Fruit fly (Drosophila melanogaster) whole organism, embryonic: Measurements from ENCODE around the gene TwdlV.

Experiments
- Asciz ChIP-seq: fragments of 200-800 bp; sonication (Bioruptor generic); optimal IDR thresholded peaks from 2 replicates; lab custom pipeline; 2017; ENCODE audit warnings: missing biosample characterization, mild to moderate bottlenecking, missing genetic modification characterization, missing genetic modification reagents
- B-H2 ChIP-seq: fragments of 200-800 bp; sonication (Bioruptor generic); optimal IDR thresholded peaks from 2 replicates; lab custom pipeline; 2018; ENCODE audit warnings: missing biosample characterization, mild to moderate bottlenecking, missing genetic modification characterization
- Bgb ChIP-seq: fragments of 200-800 bp; sonication (Bioruptor generic); IDR thresholded peaks from 2 replicates; pipeline ENCODE4 v1.3.6; 2022; ENCODE audit warnings: missing biosample characterization, missing genetic modification characterization; ENCODE audit not compliant: partially characterized antibody
- CG12659 ChIP-seq: fragments of 200-800 bp; sonication (Bioruptor generic); optimal IDR thresholded peaks from 3 replicates; lab custom pipeline; 2017; ENCODE audit warnings: mild to moderate bottlenecking, missing biosample characterization, missing genetic modification reagents, missing genetic modification characterization
- CG15601 ChIP-seq: fragments of 200-800 bp; sonication (Bioruptor generic); optimal IDR thresholded peaks from 3 replicates; lab custom pipeline; 2019; ENCODE audit warnings: missing biosample characterization, mild to moderate bottlenecking, missing genetic modification characterization, moderate library complexity
- CG18619 ChIP-seq: fragments of 200-800 bp; sonication (Bioruptor generic); optimal IDR thresholded peaks from 3 replicates; lab custom pipeline; 2017; ENCODE audit warnings: missing biosample characterization, mild to moderate bottlenecking, missing genetic modification characterization
- CG2712 ChIP-seq: fragments of 200-800 bp; optimal IDR thresholded peaks from 3 replicates; lab custom pipeline; 2019; ENCODE audit warnings: missing biosample characterization, mild to moderate bottlenecking, missing genetic modification characterization, moderate library complexity
- CG30431 ChIP-seq: fragments of 200-800 bp; sonication (Bioruptor generic); optimal IDR thresholded peaks from 2 replicates; lab custom pipeline; 2017; ENCODE audit warnings: missing biosample characterization, missing genetic modification characterization
- CG3407 ChIP-seq: fragments of 200-800 bp; sonication (Bioruptor generic); optimal IDR thresholded peaks from 2 replicates; lab custom pipeline; 2018; ENCODE audit warnings: missing biosample characterization, mild to moderate bottlenecking, missing genetic modification characterization
- CG3847 ChIP-seq: fragments of 200-800 bp; sonication (Bioruptor generic); IDR thresholded peaks from 2 replicates; pipeline ENCODE4 v1.3.6; 2022; ENCODE audit warnings: missing biosample characterization, missing genetic modification characterization
- CG4820 ChIP-seq: fragments of 200-800 bp; sonication (Bioruptor generic); optimal IDR thresholded peaks from 3 replicates; lab custom pipeline; 2016; ENCODE audit warnings: missing biosample characterization, missing genetic modification characterization
- CG6272 ChIP-seq: fragments of 200-800 bp; sonication (Bioruptor generic); IDR thresholded peaks from 2 replicates; pipeline ENCODE4 v1.3.6; 2022; ENCODE audit warnings: missing biosample characterization, missing genetic modification characterization
- CG6683 ChIP-seq: fragments of 200-800 bp; sonication (Bioruptor generic); optimal IDR thresholded peaks from 2 replicates; lab custom pipeline; 2017; ENCODE audit warnings: missing biosample characterization, mild to moderate bottlenecking, missing genetic modification characterization, missing genetic modification reagents
- CG6854 ChIP-seq: fragments of 200-800 bp; sonication (Bioruptor generic); optimal IDR thresholded peaks from 3 replicates; lab custom pipeline; 2017; ENCODE audit warnings: missing biosample characterization, mild to moderate bottlenecking, missing genetic modification characterization
- CG8089 ChIP-seq: fragments of 200-800 bp; sonication (Bioruptor generic); optimal IDR thresholded peaks from 3 replicates; lab custom pipeline; 2016; ENCODE audit warnings: missing biosample characterization, missing genetic modification characterization
- Dip3 ChIP-seq: fragments of 200-800 bp; sonication (Bioruptor generic); optimal IDR thresholded peaks from 3 replicates; lab custom pipeline; 2016; ENCODE audit warnings: missing biosample characterization, missing genetic modification characterization
- Gsc ChIP-seq: fragments of 200-800 bp; sonication (Bioruptor generic); IDR thresholded peaks from 2 replicates; pipeline ENCODE4 v1.3.6; 2022; ENCODE audit warnings: missing biosample characterization, missing genetic modification characterization
- Gug ChIP-seq: fragments of 200-800 bp; sonication (Bioruptor generic); IDR thresholded peaks from 4 replicates; pipeline ENCODE4 v1.3.6; 2022; ENCODE audit warnings: missing biosample characterization, missing genetic modification characterization
- H2.0 ChIP-seq: fragments of 200-800 bp; sonication (Bioruptor generic); IDR thresholded peaks from 2 replicates; pipeline ENCODE4 v1.3.6; 2022; ENCODE audit warnings: missing biosample characterization, missing genetic modification characterization
- HmgZ ChIP-seq: fragments of 200-800 bp; sonication (Bioruptor generic); optimal IDR thresholded peaks from 2 replicates; lab custom pipeline; 2018; ENCODE audit warnings: missing biosample characterization, mild to moderate bottlenecking, missing genetic modification characterization
- Hr51 ChIP-seq, 2 experiments: fragments of 200-800 bp; sonication (Bioruptor generic); optimal IDR thresholded peaks; 2 replicates in 1 of 2; 3 replicates in 1 of 2; lab custom pipeline; 2016 to 2018; ENCODE audit warnings: missing biosample characterization in 2 of 2, missing genetic modification characterization in 2 of 2, mild to moderate bottlenecking in 1 of 2, moderate library complexity in 1 of 2
- MBD-R2 ChIP-seq: fragments of 200-800 bp; sonication (Bioruptor generic); IDR thresholded peaks from 2 replicates; pipeline ENCODE4 v1.3.6; 2022; ENCODE audit warnings: missing biosample characterization, missing genetic modification characterization
- Neu2 ChIP-seq: fragments of 200-800 bp; sonication (Bioruptor generic); optimal IDR thresholded peaks from 3 replicates; lab custom pipeline; 2016; ENCODE audit warnings: missing biosample characterization, missing genetic modification characterization, borderline replicate concordance
- Poxn ChIP-seq: fragments of 200-800 bp; sonication (Bioruptor generic); IDR thresholded peaks from 2 replicates; pipeline ENCODE4 v1.3.6; 2022; ENCODE audit warnings: missing biosample characterization, missing genetic modification characterization
- Ravus ChIP-seq: fragments of 200-800 bp; sonication (Bioruptor generic); IDR thresholded peaks from 2 replicates; pipeline ENCODE4 v1.3.6; 2022; ENCODE audit warnings: missing biosample characterization, missing genetic modification characterization
- Sin3A ChIP-seq: fragments of >200 bp; optimal IDR thresholded peaks from 2 replicates; lab custom pipeline; 2018
- Tbp ChIP-seq: fragments of >200 bp; optimal IDR thresholded peaks from 2 replicates; lab custom pipeline; 2018; ENCODE audit warnings: missing biosample characterization, missing genetic modification characterization
- ab ChIP-seq: fragments of 200-800 bp; sonication (Bioruptor generic); optimal IDR thresholded peaks from 2 replicates; lab custom pipeline; 2016; ENCODE audit warnings: missing biosample characterization, missing genetic modification characterization
- abd-A ChIP-seq: fragments of 200-800 bp; sonication (Bioruptor generic); optimal IDR thresholded peaks from 3 replicates; lab custom pipeline; 2019; ENCODE audit warnings: missing biosample characterization, mild to moderate bottlenecking, missing genetic modification characterization, moderate library complexity
- amos ChIP-seq: fragments of 200-800 bp; sonication (Bioruptor generic); IDR thresholded peaks from 2 replicates; pipeline ENCODE4 v1.3.6; 2022; ENCODE audit warnings: missing biosample characterization, missing genetic modification characterization; ENCODE audit not compliant: partially characterized antibody
- aop ChIP-seq: fragments of 200-800 bp; sonication (Bioruptor generic); IDR thresholded peaks from 2 replicates; pipeline ENCODE4 v1.3.6; 2022; ENCODE audit warnings: missing biosample characterization, missing genetic modification characterization
- bbx ChIP-seq: fragments of 200-800 bp; sonication (Bioruptor generic); IDR thresholded peaks from 2 replicates; pipeline ENCODE4 v1.3.6; 2022; ENCODE audit warnings: missing biosample characterization, missing genetic modification characterization; ENCODE audit not compliant: partially characterized antibody
- cg ChIP-seq: fragments of 200-800 bp; sonication (Bioruptor generic); optimal IDR thresholded peaks from 3 replicates; lab custom pipeline; 2019; ENCODE audit warnings: missing biosample characterization, mild to moderate bottlenecking, missing genetic modification characterization, moderate library complexity
- da ChIP-seq: fragments of 200-800 bp; sonication (Bioruptor generic); optimal IDR thresholded peaks from 2 replicates; lab custom pipeline; 2016; ENCODE audit warnings: missing biosample characterization, missing genetic modification characterization
- dm ChIP-seq: fragments of 200-800 bp; sonication (Bioruptor generic); optimal IDR thresholded peaks from 3 replicates; lab custom pipeline; 2016; ENCODE audit warnings: missing biosample characterization, missing genetic modification characterization
- gcm ChIP-seq: fragments of 200-800 bp; sonication (Bioruptor generic); optimal IDR thresholded peaks from 2 replicates; lab custom pipeline; 2019; ENCODE audit warnings: missing biosample characterization, mild to moderate bottlenecking, missing genetic modification characterization, moderate library complexity
- lilli ChIP-seq: fragments of 200-800 bp; sonication (Bioruptor generic); optimal IDR thresholded peaks from 3 replicates; lab custom pipeline; 2016; ENCODE audit warnings: missing biosample characterization, missing genetic modification characterization
- p53 ChIP-seq: fragments of 200-800 bp; sonication (Bioruptor generic); optimal IDR thresholded peaks from 2 replicates; lab custom pipeline; 2016; ENCODE audit warnings: missing biosample characterization, missing genetic modification characterization
- pho ChIP-seq: fragments of 200-800 bp; sonication (Bioruptor generic); optimal IDR thresholded peaks from 2 replicates; lab custom pipeline; 2016; ENCODE audit warnings: missing biosample characterization, missing genetic modification characterization
- psq ChIP-seq: fragments of 200-800 bp; sonication (Bioruptor generic); optimal IDR thresholded peaks from 2 replicates; lab custom pipeline; 2017; ENCODE audit warnings: missing biosample characterization, missing genetic modification characterization
- pum ChIP-seq: fragments of 200-800 bp; sonication (Bioruptor generic); optimal IDR thresholded peaks from 2 replicates; lab custom pipeline; 2016; ENCODE audit warnings: missing biosample characterization, missing genetic modification characterization
- ranshi ChIP-seq: fragments of 200-800 bp; sonication (Bioruptor generic); IDR thresholded peaks from 2 replicates; pipeline ENCODE4 v1.3.6; 2022; ENCODE audit warnings: missing biosample characterization, missing genetic modification characterization
- sim ChIP-seq: fragments of 200-800 bp; sonication (Bioruptor generic); IDR thresholded peaks from 2 replicates; pipeline ENCODE4 v1.3.6; 2022; ENCODE audit warnings: missing biosample characterization, missing genetic modification characterization
- sima ChIP-seq: fragments of 200-800 bp; sonication (Bioruptor generic); optimal IDR thresholded peaks from 2 replicates; lab custom pipeline; 2016; ENCODE audit warnings: missing biosample characterization, missing genetic modification characterization
- sisA ChIP-seq: fragments of 200-800 bp; sonication (Bioruptor generic); IDR thresholded peaks from 2 replicates; pipeline ENCODE4 v1.3.6; 2022; ENCODE audit warnings: missing biosample characterization, missing genetic modification characterization
- ssp ChIP-seq: fragments of 200-800 bp; sonication (Bioruptor generic); IDR thresholded peaks from 2 replicates; pipeline ENCODE4 v1.3.6; 2022; ENCODE audit warnings: missing biosample characterization, missing genetic modification characterization
- stwl ChIP-seq: fragments of 200-800 bp; sonication (Bioruptor generic); optimal IDR thresholded peaks from 3 replicates; lab custom pipeline; 2018; ENCODE audit warnings: missing biosample characterization, mild to moderate bottlenecking, missing genetic modification characterization, moderate library complexity
- tin ChIP-seq: fragments of 200-800 bp; sonication (Bioruptor generic); optimal IDR thresholded peaks from 3 replicates; lab custom pipeline; 2016; ENCODE audit warnings: missing biosample characterization, missing genetic modification characterization
- tll ChIP-seq, 2 experiments: fragments of 200-800 bp in 1 of 2; fragments of >200 bp in 1 of 2; sonication (Bioruptor generic) in 1 of 2; optimal IDR thresholded peaks; 2 replicates each; lab custom pipeline; 2017 to 2019; ENCODE audit warnings: missing biosample characterization in 2 of 2, missing genetic modification characterization in 2 of 2, mild to moderate bottlenecking in 1 of 2, moderate library complexity in 1 of 2
- trem ChIP-seq: fragments of 200-800 bp; optimal IDR thresholded peaks from 3 replicates; lab custom pipeline; 2019; ENCODE audit warnings: missing biosample characterization, mild to moderate bottlenecking, missing genetic modification characterization, moderate library complexity
- usp ChIP-seq: fragments of >200 bp; optimal IDR thresholded peaks from 2 replicates; lab custom pipeline; 2017; ENCODE audit warnings: missing biosample characterization, missing genetic modification characterization
- zen ChIP-seq: fragments of 200-800 bp; sonication (Bioruptor generic); optimal IDR thresholded peaks from 3 replicates; lab custom pipeline; 2018; ENCODE audit warnings: missing biosample characterization, mild to moderate bottlenecking, missing genetic modification characterization, moderate library complexity

TwdlV gene

dm6 chr3R:4214038-4214437 lies 40.5 kb upstream of the TwdlV start (continued):
- TF ChIP-seq zen (tag; lab: Kevin White, UChicago) (peak; percentile 35), CG8089 (peak; percentile 77), Gsc (GFP tag; lab: Robert Waterston, UW) (peak; percentile 79), ab (GFP tag; lab: Kevin White, UChicago) (peak; percentile 23), cg (GFP tag; lab: Kevin White, UChicago) (no peak), Gug (GFP tag; lab: Robert Waterston, UW) (peak; percentile 87), B-H2 (GFP tag; lab: Kevin White, UChicago) (no peak), bbx (GFP tag; lab: Robert Waterston, UW) (no peak), stwl (no peak), Dip3 (GFP tag; lab: Kevin White, UChicago) (peak; percentile 47), Neu2 (GFP tag; lab: Kevin White, UChicago) (no peak), H2.0 (GFP tag; lab: Robert Waterston, UW) (peak; percentile 85), Tbp (GFP tag; lab: Kevin White, UChicago) (no peak), MBD-R2 (GFP tag; lab: Robert Waterston, UW) (peak; percentile 31), CG12659 (GFP tag; lab: Kevin White, UChicago) (peak; percentile 76), CG6272 (GFP tag; lab: Robert Waterston, UW) (peak; percentile 83), da (no peak), ssp (GFP tag; lab: Robert Waterston, UW) (peak; percentile 81), CG3407 (GFP tag; lab: Kevin White, UChicago) (peak; percentile 69), lilli (GFP tag; lab: Kevin White, UChicago) (peak; percentile 59), pum (GFP tag; lab: Kevin White, UChicago) (peak; percentile 76), CG30431 (GFP tag; lab: Kevin White, UChicago) (peak; percentile 73), CG6854 (no peak), sisA (GFP tag; lab: Robert Waterston, UW) (peak; percentile 91), Sin3A (lab: Kevin White, UChicago) (no peak), pho (GFP tag; lab: Kevin White, UChicago) (peak; percentile 35), tin (GFP tag; lab: Kevin White, UChicago) (peak; percentile 86), CG3847 (GFP tag; lab: Robert Waterston, UW) (peak; percentile 80), CG2712 (tag; lab: Kevin White, UChicago) (peak; percentile 79), sim (GFP tag; lab: Robert Waterston, UW) (0 out of 2 replicates have a peak, but pooled peaks have one; percentile 34), ranshi (peak; percentile 90), Ravus (no peak), gcm (peak; percentile 37), trem (tag; lab: Kevin White, UChicago) (peak; percentile 31), HmgZ (peak; percentile 45), Asciz (peak; percentile 65), CG15601 (peak; percentile 29), Bgb (no peak), CG6683 (GFP tag; lab: Kevin White, UChicago) (no peak), abd-A (tag; lab: Kevin White, UChicago) (no peak), CG4820 (GFP tag; lab: Kevin White, UChicago) (peak; percentile 80), amos (GFP tag; lab: Robert Waterston, UW) (no peak), tll (GFP tag; optimal IDR thresholded peaks at IDR 0.05; lab: Kevin White, UChicago) (no peak), aop (GFP tag; lab: Robert Waterston, UW) (peak; percentile 74; the same call in 1 of the 2 replicates), p53 (peak; percentile 34), CG18619 (GFP tag; lab: Kevin White, UChicago) (peak; percentile 61), Hr51 (GFP tag; optimal IDR thresholded peaks at IDR 0.05; lab: Kevin White, UChicago) (peak; percentile 40 to 85), dm (GFP tag; lab: Kevin White, UChicago) (peak; percentile 62), psq (GFP tag; lab: Kevin White, UChicago) (no peak), sima (GFP tag; lab: Kevin White, UChicago) (no peak), usp (no peak), Poxn (GFP tag; lab: Robert Waterston, UW) (no peak)
